Fruit fly (Drosophila melanogaster): ENCODE measurements around the gene Dbct.

Dbct gene

dm6 chrX:15123418-15123994 is 37.6 kb downstream of the Dbct start (continued):
- TF ChIP-seq CG18476 (GFP tag; optimal IDR thresholded peaks at IDR 0.05) (no peak), CG17359 (tag; optimal IDR thresholded peaks at IDR 0.05) (peak; percentile 8), CG18262 (tag; optimal IDR thresholded peaks at IDR 0.05) (peak; percentile 38), phol (tag; optimal IDR thresholded peaks at IDR 0.05) (peak; percentile 22), Hr51 (GFP tag; optimal IDR thresholded peaks at IDR 0.05) (peak in 1 of 2 experiments; percentile 64), Sox100B (GFP tag; optimal IDR thresholded peaks at IDR 0.05) (peak; percentile 44), Drgx (GFP tag; IDR thresholded peaks at IDR 0.05) (peak; percentile 29; the same call in 1 of the 2 replicates), chn (GFP tag; optimal IDR thresholded peaks at IDR 0.05) (no peak), CG2712 (tag; optimal IDR thresholded peaks at IDR 0.05) (peak; percentile 37), cad (GFP tag; optimal IDR thresholded peaks at IDR 0.05) (no peak), CG12391 (tag; optimal IDR thresholded peaks at IDR 0.05) (peak; percentile 15), CG30403 (GFP tag; optimal IDR thresholded peaks at IDR 0.05) (peak; percentile 14), CG17361 (GFP tag; IDR thresholded peaks at IDR 0.05) (peak; percentile 63; the same call in 2 of the 3 replicates)

- TF ChIP-seq CG14050 (GFP tag; IDR thresholded peaks at IDR 0.05), result peak; percentile 40; the same call in 1 of the 3 replicates
- peak; percentile 13 for TF ChIP-seq CG13894 (tag; optimal IDR thresholded peaks at IDR 0.05)
- TF ChIP-seq cg (GFP tag; optimal IDR thresholded peaks at IDR 0.05), result peak; percentile 42
- no peak for TF ChIP-seq hb (GFP tag; IDR thresholded peaks at IDR 0.05; ENCODE audit: partially characterized antibody)
- TF ChIP-seq Deaf1 (tag; optimal IDR thresholded peaks at IDR 0.05), result peak; percentile 89
- no peak for TF ChIP-seq Mad (GFP tag; optimal IDR thresholded peaks at IDR 0.05)
- TF ChIP-seq C15 (GFP tag; IDR thresholded peaks at IDR 0.05), result no peak
- TF ChIP-seq ewg (GFP tag; optimal IDR thresholded peaks at IDR 0.05), result no peak
- peak; percentile 71 for TF ChIP-seq Med (GFP tag)
- no peak for TF ChIP-seq Poxn (GFP tag; IDR thresholded peaks at IDR 0.05)
- TF ChIP-seq CG15514 (GFP tag; optimal IDR thresholded peaks at IDR 0.05), result peak; percentile 13
- no peak for TF ChIP-seq Ravus (GFP tag; IDR thresholded peaks at IDR 0.05)
- no peak for TF ChIP-seq repo (GFP tag; optimal IDR thresholded peaks at IDR 0.05)
- TF ChIP-seq CG10321 (GFP tag; IDR thresholded peaks at IDR 0.05), result no peak
- TF ChIP-seq croc (GFP tag; conservative IDR thresholded peaks at IDR 0.05), result no peak
- TF ChIP-seq nerfin-2 (GFP tag; IDR thresholded peaks at IDR 0.05; ENCODE audit: partially characterized antibody), result no peak
- TF ChIP-seq CG6272 (GFP tag; IDR thresholded peaks at IDR 0.05), result no peak
- no peak for TF ChIP-seq lbe (GFP tag; optimal IDR thresholded peaks at IDR 0.05)
- no peak for TF ChIP-seq H15 (GFP tag; IDR thresholded peaks at IDR 0.05)
- no peak for TF ChIP-seq disco-r (GFP tag; optimal IDR thresholded peaks at IDR 0.05)
- TF ChIP-seq so (GFP tag; IDR thresholded peaks at IDR 0.05), result no peak
- TF ChIP-seq sr (GFP tag; IDR thresholded peaks at IDR 0.05), result 0 out of 3 replicates have a peak, but pooled peaks have one; percentile 8
- peak; percentile 79 for TF ChIP-seq CG5180 (GFP tag; optimal IDR thresholded peaks at IDR 0.05)
- TF ChIP-seq dan (GFP tag; IDR thresholded peaks at IDR 0.05), result no peak
- no peak for TF ChIP-seq sd (tag; optimal IDR thresholded peaks at IDR 0.05)
- TF ChIP-seq Neu2 (GFP tag; optimal IDR thresholded peaks at IDR 0.05; ENCODE audit: borderline replicate concordance), result no peak
- no peak for TF ChIP-seq CG2199 (GFP tag; IDR thresholded peaks at IDR 0.05)
- no peak for TF ChIP-seq gt (GFP tag; IDR thresholded peaks at IDR 0.05)
- TF ChIP-seq chinmo (GFP tag; IDR thresholded peaks at IDR 0.05; ENCODE audit: partially characterized antibody), result 0 out of 4 replicates have a peak, but pooled peaks have one; percentile 62
- no peak for TF ChIP-seq CG2712 (tag; optimal IDR thresholded peaks at IDR 0.05)
- TF ChIP-seq CkIIα-i1 (GFP tag; IDR thresholded peaks at IDR 0.05), result no peak
Observed at dm6 chrX:15125496-15125895, 39.6 kb downstream of the Dbct start, which contains the start of gene drd. TSS of gene drd (plus strand) at chrX:15125753.

Data from whole organism, embryonic.